Worm (Caenorhabditis elegans) whole organism, L3 larva: ENCODE data around the gene M04C3.1.

Experiments used
- ceh-16 ChIP-seq: sonication (generic microtip); optimal IDR thresholded peaks from 2 replicates; lab custom pipeline; 2017; ENCODE audit warnings: missing biosample characterization, missing genetic modification characterization
- ceh-82 ChIP-seq: fragments of 150-350 bp; optimal IDR thresholded peaks from 2 replicates; lab custom pipeline; 2014; ENCODE audit warnings: missing biosample characterization, missing genetic modification characterization
- nhr-77 ChIP-seq: fragments of 150-350 bp; optimal IDR thresholded peaks from 2 replicates; lab custom pipeline; 2014; ENCODE audit warnings: missing biosample characterization, missing genetic modification characterization
- unc-39 ChIP-seq: sonication (generic microtip); optimal IDR thresholded peaks from 4 replicates; lab custom pipeline; 2017; ENCODE audit warnings: missing biosample characterization, missing genetic modification characterization
- ztf-11 ChIP-seq: fragments of 150-350 bp; optimal IDR thresholded peaks from 2 replicates; lab custom pipeline; 2014; ENCODE audit warnings: missing biosample characterization, missing genetic modification characterization

DNA sequence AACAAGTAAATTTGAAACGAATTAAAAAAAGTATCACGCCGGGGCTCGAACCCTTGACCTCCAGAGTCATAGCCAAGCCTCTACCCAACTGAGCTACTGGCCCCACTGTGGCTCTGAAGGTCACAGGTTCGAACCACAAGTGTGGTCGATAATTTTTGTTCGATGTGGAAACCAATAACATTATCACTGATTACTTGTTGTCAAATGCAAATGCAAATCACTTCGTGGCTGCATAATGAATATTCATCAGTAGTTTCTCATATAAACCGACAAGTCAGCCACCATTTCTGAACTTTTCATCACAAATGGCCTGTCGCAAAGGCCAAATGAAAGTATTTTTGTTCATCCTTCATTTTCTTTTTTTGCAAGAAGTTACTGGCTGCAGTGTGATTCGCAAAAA is 50.7 kb downstream of the M04C3.1 start, which contains the start of gene C25F9.8:
- no peak for TF ChIP-seq ztf-11 (tag; lab: Kevin White, UChicago)
- TF ChIP-seq ceh-82 (tag; lab: Kevin White, UChicago): no peak
- TF ChIP-seq ceh-16: no peak
- no peak for TF ChIP-seq nhr-77 (tag; lab: Kevin White, UChicago)
- no peak for TF ChIP-seq unc-39
